Worm (Caenorhabditis elegans) whole organism, L1 larva: Measurements from ENCODE around the gene lact-4.

Source experiments
- C04F5.9 ChIP-seq: sonication (generic microtip); optimal IDR thresholded peaks from 2 replicates; lab custom pipeline; 2016; ENCODE audit warnings: missing genetic modification characterization, missing compliant biosample characterization
- C16A3.4 ChIP-seq: fragments of 150-350 bp; optimal IDR thresholded peaks from 2 replicates; lab custom pipeline; 2014; ENCODE audit warnings: missing biosample characterization, missing genetic modification characterization
- C34B4.2 ChIP-seq: sonication (generic microtip); optimal IDR thresholded peaks from 2 replicates; lab custom pipeline; 2017; ENCODE audit warnings: mild to moderate bottlenecking, missing genetic modification characterization, missing compliant biosample characterization
- F16B12.6 ChIP-seq: fragments of 150-350 bp; optimal IDR thresholded peaks from 2 replicates; lab custom pipeline; 2014; ENCODE audit warnings: missing biosample characterization, missing genetic modification characterization
- Y116A8C.19 ChIP-seq: sonication (generic microtip); optimal IDR thresholded peaks from 2 replicates; lab custom pipeline; 2016; ENCODE audit warnings: missing compliant biosample characterization, missing genetic modification characterization, borderline replicate concordance
- aha-1 ChIP-seq: fragments of 150-350 bp; optimal IDR thresholded peaks from 2 replicates; lab custom pipeline; 2014; ENCODE audit warnings: missing biosample characterization, missing genetic modification characterization
- alr-1 ChIP-seq: fragments of 200-800 bp; sonication (Bioruptor generic); optimal IDR thresholded peaks from 2 replicates; lab custom pipeline; 2018; ENCODE audit warnings: borderline replicate concordance, mild to moderate bottlenecking, missing genetic modification characterization, missing compliant biosample characterization
- aly-2 ChIP-seq: fragments of 150-350 bp; optimal IDR thresholded peaks from 2 replicates; lab custom pipeline; 2014; ENCODE audit warnings: missing biosample characterization, missing genetic modification characterization
- blmp-1 ChIP-seq: fragments of 150-350 bp; optimal IDR thresholded peaks from 2 replicates; lab custom pipeline; 2014; ENCODE audit warnings: missing biosample characterization, missing genetic modification characterization
- ceh-63 ChIP-seq: fragments of 200-800 bp; sonication (Bioruptor generic); optimal IDR thresholded peaks from 2 replicates; lab custom pipeline; 2018; ENCODE audit warnings: mild to moderate bottlenecking, missing genetic modification characterization, missing compliant biosample characterization
- ceh-8 ChIP-seq: fragments of 200-800 bp; sonication (Bioruptor generic); optimal IDR thresholded peaks from 2 replicates; lab custom pipeline; 2018; ENCODE audit warnings: mild to moderate bottlenecking, missing genetic modification characterization, moderate library complexity, missing compliant biosample characterization
- ceh-82 ChIP-seq, 3 experiments: fragments of 150-350 bp in 1 of 3; sonication (generic microtip) in 2 of 3; optimal IDR thresholded peaks; 2 replicates each; lab custom pipeline; 2014 to 2017; ENCODE audit warnings: missing biosample characterization in 3 of 3, missing genetic modification characterization in 3 of 3
- dpl-1 ChIP-seq, 3 experiments: fragments of 150-350 bp in 2 of 3; sonication (generic microtip) in 1 of 3; optimal IDR thresholded peaks; 2 replicates each; lab custom pipeline; 2014 to 2017; ENCODE audit warnings: missing biosample characterization in 3 of 3, missing genetic modification characterization in 3 of 3, missing genetic modification reagents in 3 of 3
- dsc-1 ChIP-seq: sonication (generic microtip); optimal IDR thresholded peaks from 2 replicates; lab custom pipeline; 2016; ENCODE audit warnings: mild to moderate bottlenecking, missing genetic modification characterization, missing compliant biosample characterization
- egl-13 ChIP-seq: sonication (generic microtip); optimal IDR thresholded peaks from 2 replicates; lab custom pipeline; 2016; ENCODE audit warnings: missing genotype, missing genetic modification reagents, missing genetic modification characterization, missing compliant biosample characterization
- egl-27 ChIP-seq, 2 experiments: fragments of 150-350 bp in 1 of 2; sonication (generic microtip); optimal IDR thresholded peaks; 3 replicates each; lab custom pipeline; 2017 to 2018; ENCODE audit warnings: missing biosample characterization in 2 of 2, missing genetic modification characterization in 2 of 2, missing genetic modification reagents in 2 of 2
- elt-3 ChIP-seq, 6 experiments: fragments of 150-350 bp in 1 of 6; sonication (generic microtip); optimal IDR thresholded peaks; 2 replicates each; lab custom pipeline; 2017 to 2018; ENCODE audit warnings: missing biosample characterization in 6 of 6, missing genetic modification characterization in 6 of 6, inconsistent platforms in 1 of 6
- ets-5 ChIP-seq: fragments of 200-800 bp; sonication (Bioruptor generic); IDR thresholded peaks from 2 replicates; pipeline ENCODE4 v1.3.6; 2022; ENCODE audit warnings: missing genetic modification characterization, missing compliant biosample characterization
- fkh-10 ChIP-seq: sonication (generic microtip); optimal IDR thresholded peaks from 2 replicates; lab custom pipeline; 2017; ENCODE audit warnings: missing biosample characterization, missing genetic modification reagents, missing genetic modification characterization
- fkh-4 ChIP-seq: sonication (generic microtip); optimal IDR thresholded peaks from 2 replicates; lab custom pipeline; 2016; ENCODE audit warnings: missing compliant biosample characterization, missing genetic modification characterization, borderline replicate concordance
- hlh-17 ChIP-seq: fragments of 200-800 bp; sonication (Bioruptor generic); optimal IDR thresholded peaks from 2 replicates; lab custom pipeline; 2018; ENCODE audit warnings: missing genetic modification characterization, mild to moderate bottlenecking, missing compliant biosample characterization, moderate library complexity, borderline replicate concordance
- hlh-4 ChIP-seq: sonication (generic microtip); optimal IDR thresholded peaks from 2 replicates; lab custom pipeline; 2016; ENCODE audit warnings: mild to moderate bottlenecking, missing genetic modification characterization, missing compliant biosample characterization
- isw-1 ChIP-seq: fragments of 200-800 bp; sonication (Bioruptor generic); IDR thresholded peaks from 2 replicates; pipeline ENCODE4 v1.3.6; 2022; ENCODE audit warnings: missing genetic modification characterization, missing compliant biosample characterization
- jun-1 ChIP-seq: fragments of 150-350 bp; optimal IDR thresholded peaks from 2 replicates; lab custom pipeline; 2014; ENCODE audit warnings: missing biosample characterization, missing genetic modification reagents, missing genetic modification characterization
- lin-13 ChIP-seq: fragments of 150-350 bp; optimal IDR thresholded peaks from 2 replicates; lab custom pipeline; 2014; ENCODE audit warnings: missing biosample characterization, missing genetic modification reagents, missing genetic modification characterization
- lin-14 ChIP-seq: fragments of 200-800 bp; sonication (Bioruptor generic); optimal IDR thresholded peaks from 2 replicates; lab custom pipeline; 2018; ENCODE audit warnings: mild to moderate bottlenecking, missing genetic modification characterization, moderate library complexity, missing compliant biosample characterization
- lin-39 ChIP-seq: fragments of 150-350 bp; optimal IDR thresholded peaks from 2 replicates; lab custom pipeline; 2014; ENCODE audit warnings: missing biosample characterization, missing genetic modification reagents, missing genetic modification characterization
- lsy-2 ChIP-seq, 2 experiments: fragments of 150-350 bp; optimal IDR thresholded peaks; 2 replicates each; lab custom pipeline; 2014; ENCODE audit warnings: missing biosample characterization in 2 of 2, missing genetic modification characterization in 2 of 2
- mdl-1 ChIP-seq, 2 experiments: fragments of 150-350 bp; optimal IDR thresholded peaks; 2 replicates each; lab custom pipeline; 2014 to 2017; ENCODE audit warnings: missing biosample characterization in 2 of 2, missing genetic modification characterization in 2 of 2, inconsistent platforms in 1 of 2
- mef-2 ChIP-seq: fragments of 150-350 bp; optimal IDR thresholded peaks from 2 replicates; lab custom pipeline; 2014; ENCODE audit warnings: missing biosample characterization, missing genetic modification characterization
- nhr-11 ChIP-seq: fragments of 150-350 bp; optimal IDR thresholded peaks from 2 replicates; lab custom pipeline; 2014; ENCODE audit warnings: missing biosample characterization, missing genetic modification characterization
- nhr-12 ChIP-seq: sonication (generic microtip); optimal IDR thresholded peaks from 2 replicates; lab custom pipeline; 2017; ENCODE audit warnings: missing biosample characterization, missing genetic modification characterization
- nhr-19 ChIP-seq: fragments of 200-800 bp; sonication (Bioruptor generic); conservative IDR thresholded peaks from 2 replicates; pipeline ENCODE4 v1.3.6; 2022; ENCODE audit warnings: missing genetic modification characterization, missing compliant biosample characterization
- nhr-20 ChIP-seq: sonication (generic microtip); optimal IDR thresholded peaks from 2 replicates; lab custom pipeline; 2016; ENCODE audit warnings: mild to moderate bottlenecking, missing genetic modification characterization, missing compliant biosample characterization
- nhr-237 ChIP-seq: fragments of 150-350 bp; optimal IDR thresholded peaks from 2 replicates; lab custom pipeline; 2014; ENCODE audit warnings: missing biosample characterization, missing genetic modification characterization
- nhr-47 ChIP-seq: sonication (generic microtip); optimal IDR thresholded peaks from 2 replicates; lab custom pipeline; 2016; ENCODE audit warnings: mild to moderate bottlenecking, missing genetic modification characterization, moderate library complexity, missing compliant biosample characterization
- nhr-77 ChIP-seq: fragments of 150-350 bp; optimal IDR thresholded peaks from 2 replicates; lab custom pipeline; 2014; ENCODE audit warnings: missing biosample characterization, missing genetic modification characterization
- nhr-84 ChIP-seq: sonication (generic microtip); optimal IDR thresholded peaks from 2 replicates; lab custom pipeline; 2017; ENCODE audit warnings: missing biosample characterization, missing genetic modification characterization
- nhr-85 ChIP-seq: sonication (generic microtip); peaks from one replicate; lab custom pipeline; 2016; ENCODE audit warnings: missing genetic modification characterization, inconsistent platforms, missing compliant biosample characterization
- nhr-90 ChIP-seq: sonication (generic microtip); optimal IDR thresholded peaks from 2 replicates; lab custom pipeline; 2016; ENCODE audit warnings: mild to moderate bottlenecking, missing genetic modification characterization, missing compliant biosample characterization; ENCODE audit not compliant: poor library complexity
- pax-3 ChIP-seq: fragments of 200-800 bp; sonication (Bioruptor generic); optimal IDR thresholded peaks from 2 replicates; lab custom pipeline; 2018; ENCODE audit warnings: mild to moderate bottlenecking, missing genetic modification characterization, moderate library complexity, missing compliant biosample characterization
- snpc-4 ChIP-seq: fragments of 150-350 bp; optimal IDR thresholded peaks from 2 replicates; lab custom pipeline; 2014; ENCODE audit warnings: missing biosample characterization, missing genetic modification characterization
- snu-23 ChIP-seq: sonication (generic microtip); optimal IDR thresholded peaks from 2 replicates; lab custom pipeline; 2016; ENCODE audit warnings: missing genetic modification characterization, missing compliant biosample characterization
- sox-4 ChIP-seq: sonication (generic microtip); optimal IDR thresholded peaks from 2 replicates; lab custom pipeline; 2016; ENCODE audit warnings: missing genetic modification characterization, missing compliant biosample characterization
- sptf-1 ChIP-seq: fragments of 150-350 bp; optimal IDR thresholded peaks from 2 replicates; lab custom pipeline; 2014; ENCODE audit warnings: missing biosample characterization, missing genetic modification characterization
- sup-37 ChIP-seq: fragments of 200-800 bp; sonication (Bioruptor generic); optimal IDR thresholded peaks from 2 replicates; lab custom pipeline; 2018; ENCODE audit warnings: mild to moderate bottlenecking, missing genetic modification characterization, missing compliant biosample characterization
- swsn-7 ChIP-seq: sonication (generic microtip); optimal IDR thresholded peaks from 2 replicates; lab custom pipeline; 2016; ENCODE audit warnings: missing genetic modification characterization, missing compliant biosample characterization
- tbx-2 ChIP-seq: sonication (generic microtip); optimal IDR thresholded peaks from 2 replicates; lab custom pipeline; 2016; ENCODE audit warnings: missing genetic modification characterization, missing compliant biosample characterization
- unc-62 ChIP-seq: fragments of 150-350 bp; optimal IDR thresholded peaks from 2 replicates; lab custom pipeline; 2014; ENCODE audit warnings: missing biosample characterization, missing genetic modification reagents, missing genetic modification characterization
- unc-86 ChIP-seq: sonication (generic microtip); optimal IDR thresholded peaks from 2 replicates; lab custom pipeline; 2016; ENCODE audit warnings: missing genetic modification characterization, missing compliant biosample characterization
- zag-1 ChIP-seq: fragments of 150-350 bp; optimal IDR thresholded peaks from 2 replicates; lab custom pipeline; 2014; ENCODE audit warnings: missing biosample characterization, missing genetic modification characterization
- zip-4 ChIP-seq: fragments of 200-800 bp; sonication (Bioruptor generic); optimal IDR thresholded peaks from 2 replicates; lab custom pipeline; 2018; ENCODE audit warnings: mild to moderate bottlenecking, missing genetic modification characterization, moderate library complexity, missing compliant biosample characterization
- ztf-4 ChIP-seq: fragments of 150-350 bp; optimal IDR thresholded peaks from 2 replicates; lab custom pipeline; 2014; ENCODE audit warnings: missing biosample characterization, missing genetic modification characterization

The lact-4 gene

ce11 chrII:8516783-8517182 is 36.5 kb upstream of the lact-4 start, which contains the start of gene rnh-2 (continued):
- TF ChIP-seq nhr-47 (peak; percentile 69), nhr-20 (tag; lab: Kevin White, UChicago) (peak; percentile 75), ztf-4 (tag; lab: Kevin White, UChicago) (peak; percentile 34), dpl-1 (GFP tag; optimal IDR thresholded peaks at IDR 0.05; lab: Kevin White, UChicago) (peak; percentile 55 to 79 (median 68)), swsn-7 (tag; lab: Kevin White, UChicago) (peak; percentile 51), lsy-2 (tag; optimal IDR thresholded peaks at IDR 0.05; lab: Kevin White, UChicago) (peak; percentile 72 to 94), hlh-4 (tag; lab: Kevin White, UChicago) (no peak), pax-3 (tag; lab: Kevin White, UChicago) (peak; percentile 42), C04F5.9 (tag; lab: Kevin White, UChicago) (peak; percentile 48), ets-5 (GFP tag; lab: Robert Waterston, UW) (no peak), ceh-63 (GFP tag; lab: Kevin White, UChicago) (no peak), egl-13 (peak; percentile 44), lin-13 (GFP tag; lab: Kevin White, UChicago) (peak; percentile 56), dsc-1 (no peak), egl-27 (tag; optimal IDR thresholded peaks at IDR 0.05; lab: Kevin White, UChicago) (no peak), aha-1 (no peak), nhr-90 (peak; percentile 55), nhr-237 (tag; lab: Kevin White, UChicago) (no peak), alr-1 (tag; lab: Kevin White, UChicago) (no peak), zip-4 (GFP tag; lab: Kevin White, UChicago) (no peak), lin-14 (GFP tag; lab: Kevin White, UChicago) (peak; percentile 77), blmp-1 (tag; lab: Kevin White, UChicago) (peak; percentile 53), aly-2 (tag; lab: Kevin White, UChicago) (no peak), mef-2 (no peak), snu-23 (GFP tag; lab: Kevin White, UChicago) (peak; percentile 70), ceh-8 (GFP tag; lab: Kevin White, UChicago) (no peak), fkh-4 (tag; lab: Kevin White, UChicago) (peak; percentile 8), C16A3.4 (tag; lab: Kevin White, UChicago) (peak; percentile 81), isw-1 (GFP tag; lab: Robert Waterston, UW) (no peak), mdl-1 (tag; optimal IDR thresholded peaks at IDR 0.05; lab: Kevin White, UChicago) (no peak), lin-39 (tag; lab: Kevin White, UChicago) (no peak), nhr-84 (tag; lab: Kevin White, UChicago) (no peak), sptf-1 (tag; lab: Kevin White, UChicago) (no peak), snpc-4 (tag; lab: Kevin White, UChicago) (peak; percentile 52), tbx-2 (tag; lab: Kevin White, UChicago) (peak; percentile 61), sup-37 (no peak), nhr-85 (tag; lab: Kevin White, UChicago) (peak; percentile 78), nhr-11 (tag; lab: Kevin White, UChicago) (no peak), unc-86 (tag; lab: Kevin White, UChicago) (no peak), zag-1 (tag; lab: Kevin White, UChicago) (no peak), fkh-10 (GFP tag; lab: Kevin White, UChicago) (no peak), sox-4 (tag; lab: Kevin White, UChicago) (peak; percentile 30), nhr-19 (GFP tag; lab: Robert Waterston, UW) (peak; percentile 52), C34B4.2 (no peak), unc-62 (no peak), Y116A8C.19 (tag; lab: Kevin White, UChicago) (no peak), nhr-77 (tag; lab: Kevin White, UChicago) (peak; percentile 42), ceh-82 (tag; optimal IDR thresholded peaks at IDR 0.05; lab: Kevin White, UChicago) (peak; percentile 0 to 76 (median 30)), F16B12.6 (peak; percentile 65), nhr-12 (tag; lab: Kevin White, UChicago) (no peak), hlh-17 (GFP tag; lab: Kevin White, UChicago) (no peak), elt-3 (tag; optimal IDR thresholded peaks at IDR 0.05; lab: Kevin White, UChicago) (peak in 2 of 6 experiments; percentile 21 to 27), jun-1 (tag; lab: Kevin White, UChicago) (no peak)
